Fruit fly (Drosophila melanogaster): ENCODE measurements around the gene Wdr92.

DNA sequence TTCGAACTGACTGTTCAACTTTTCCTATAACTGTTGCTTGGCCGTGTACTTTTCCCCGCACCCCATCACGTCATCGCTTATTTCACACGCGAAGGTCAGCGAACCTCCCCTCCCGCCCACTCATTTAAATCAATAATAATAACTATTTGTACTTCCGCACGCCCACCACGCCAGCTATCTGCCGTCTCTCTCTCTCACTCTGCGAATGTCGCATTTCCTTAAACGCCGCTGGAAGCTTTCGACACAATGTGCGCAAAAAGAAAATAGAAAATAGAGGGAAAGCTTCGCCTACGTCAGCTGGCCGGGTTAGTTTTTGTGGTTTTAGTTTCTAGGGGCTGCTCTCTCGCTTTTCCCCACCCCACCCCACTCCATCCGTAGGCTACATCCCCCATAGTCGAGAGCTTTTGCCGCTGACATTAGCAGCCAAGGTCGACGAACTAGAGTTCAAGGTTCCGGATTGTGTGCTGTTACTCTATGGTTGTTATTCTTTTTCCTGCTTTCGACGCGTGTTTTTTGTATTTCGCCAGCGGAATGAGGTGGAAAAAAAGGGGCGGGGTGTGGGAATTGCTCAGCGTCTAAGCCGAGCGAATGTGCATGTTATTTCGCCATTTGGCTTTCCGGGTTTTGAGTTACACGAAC, 48.5 kb downstream of the Wdr92 start:
- TF ChIP-seq CG6276 (GFP tag; optimal IDR thresholded peaks at IDR 0.05) (no peak), CG32006 (GFP tag; optimal IDR thresholded peaks at IDR 0.05) (no peak), CG3032 (tag; optimal IDR thresholded peaks at IDR 0.05) (no peak), Eip78C (GFP tag) (no peak), Hr38 (GFP tag; optimal IDR thresholded peaks at IDR 0.05) (no peak), Ets96B (tag; optimal IDR thresholded peaks at IDR 0.05) (no peak), eg (GFP tag; IDR thresholded peaks at IDR 0.05) (no peak), Lpt (GFP tag; optimal IDR thresholded peaks at IDR 0.05) (no peak), CG6854 (GFP tag; optimal IDR thresholded peaks at IDR 0.05) (no peak), CG3919 (GFP tag; optimal IDR thresholded peaks at IDR 0.05) (no peak), CG11902 (GFP tag; optimal IDR thresholded peaks at IDR 0.05) (no peak), Eip93F (GFP tag; optimal IDR thresholded peaks at IDR 0.05) (no peak)

Data from whole organism, prepupa.